In genomic region chr2L:4133960-4134359, dm6 we compare ENCODE assay signal across 1 fruit fly cellular context.
A peak's percentile ranks its signal among the peaks of the same experiment; 100 is the strongest.
TF ChIP-seq lines count a peak whose summit lies in the region.

No protein-coding gene starts in this region.

TF ChIP-seq in whole organism, embryonic, 481 proteins besides CTCF, POLR2A, EP300 and RAD21 (continued from another document and continues in another):
- no peak for TF ChIP-seq pan (optimal IDR thresholded peaks at IDR 0.05; lab: Kevin White, UChicago)
- peak in 1 of 2 experiments; percentile 45 for TF ChIP-seq pan (GFP tag; optimal IDR thresholded peaks at IDR 0.05 in 1 of 2, IDR thresholded peaks at IDR 0.05 in 1 of 2)
- TF ChIP-seq CG10431 (GFP tag; optimal IDR thresholded peaks at IDR 0.05; lab: Kevin White, UChicago), result no peak
- no peak for TF ChIP-seq gfzf (GFP tag; optimal IDR thresholded peaks at IDR 0.05; lab: Kevin White, UChicago)
- TF ChIP-seq CG12236 (GFP tag; optimal IDR thresholded peaks at IDR 0.05; lab: Kevin White, UChicago), result no peak
- TF ChIP-seq CG2678 (tag; optimal IDR thresholded peaks at IDR 0.05; lab: Kevin White, UChicago), result peak; percentile 44
- TF ChIP-seq chm (GFP tag; IDR thresholded peaks at IDR 0.05; lab: Robert Waterston, UW), result no peak
- no peak for TF ChIP-seq CG12769 (tag; optimal IDR thresholded peaks at IDR 0.05; lab: Kevin White, UChicago)
- no peak for TF ChIP-seq CG14710 (tag; optimal IDR thresholded peaks at IDR 0.05; lab: Kevin White, UChicago)
- TF ChIP-seq Med (GFP tag; lab: Kevin White, UChicago), result no peak
- no peak for TF ChIP-seq Sry-β (GFP tag; optimal IDR thresholded peaks at IDR 0.05; lab: Kevin White, UChicago)
- no peak for TF ChIP-seq CG17385 (GFP tag; optimal IDR thresholded peaks at IDR 0.05; lab: Kevin White, UChicago)
- no peak for TF ChIP-seq CG13624 (GFP tag; optimal IDR thresholded peaks at IDR 0.05; lab: Kevin White, UChicago)
- TF ChIP-seq pnt (GFP tag; optimal IDR thresholded peaks at IDR 0.05; lab: Kevin White, UChicago), result no peak
- no peak for TF ChIP-seq Xbp1 (GFP tag; optimal IDR thresholded peaks at IDR 0.05; lab: Kevin White, UChicago)
- TF ChIP-seq D (optimal IDR thresholded peaks at IDR 0.05; lab: Kevin White, UChicago), result no peak
- no peak for TF ChIP-seq D (GFP tag; optimal IDR thresholded peaks at IDR 0.05; lab: Kevin White, UChicago)
- TF ChIP-seq tin (GFP tag; optimal IDR thresholded peaks at IDR 0.05; lab: Kevin White, UChicago), result no peak
- TF ChIP-seq Mrtf (GFP tag; IDR thresholded peaks at IDR 0.05; lab: Robert Waterston, UW), result no peak
- TF ChIP-seq tio (GFP tag; optimal IDR thresholded peaks at IDR 0.05; lab: Kevin White, UChicago), result no peak
- no peak for TF ChIP-seq Hand (GFP tag; optimal IDR thresholded peaks at IDR 0.05; lab: Kevin White, UChicago)
- no peak for TF ChIP-seq Abd-B (GFP tag; optimal IDR thresholded peaks at IDR 0.05; lab: Kevin White, UChicago)
- TF ChIP-seq Xrp1 (GFP tag; IDR thresholded peaks at IDR 0.05; lab: Robert Waterston, UW), result peak; percentile 42; the same call in 1 of the 2 replicates
- TF ChIP-seq CG14965 (GFP tag; optimal IDR thresholded peaks at IDR 0.05; lab: Kevin White, UChicago; ENCODE audit: borderline replicate concordance), result no peak
- TF ChIP-seq fd64A (GFP tag; optimal IDR thresholded peaks at IDR 0.05; lab: Kevin White, UChicago), result no peak
- TF ChIP-seq bigmax (GFP tag; optimal IDR thresholded peaks at IDR 0.05; lab: Kevin White, UChicago), result no peak
- TF ChIP-seq Hr51 (GFP tag; optimal IDR thresholded peaks at IDR 0.05; lab: Kevin White, UChicago), result peak in 1 of 2 experiments; percentile 9
- no peak for TF ChIP-seq CG9932 (GFP tag; IDR thresholded peaks at IDR 0.05; lab: Robert Waterston, UW)
- no peak for TF ChIP-seq NfI (GFP tag; optimal IDR thresholded peaks at IDR 0.05; lab: Kevin White, UChicago)
- TF ChIP-seq ewg (GFP tag; optimal IDR thresholded peaks at IDR 0.05; lab: Kevin White, UChicago), result no peak
- no peak for TF ChIP-seq bsh (GFP tag; optimal IDR thresholded peaks at IDR 0.05; lab: Kevin White, UChicago)
- TF ChIP-seq gcm2 (GFP tag; optimal IDR thresholded peaks at IDR 0.05; lab: Kevin White, UChicago), result no peak
- no peak for TF ChIP-seq HmgZ (tag; optimal IDR thresholded peaks at IDR 0.05; lab: Kevin White, UChicago)
- TF ChIP-seq CG9437 (GFP tag; optimal IDR thresholded peaks at IDR 0.05; lab: Kevin White, UChicago), result no peak
- TF ChIP-seq CG10979 (tag; optimal IDR thresholded peaks at IDR 0.05; lab: Kevin White, UChicago), result peak; percentile 11
- no peak for TF ChIP-seq CG2116 (GFP tag; optimal IDR thresholded peaks at IDR 0.05; lab: Kevin White, UChicago)
- TF ChIP-seq Dref (GFP tag; IDR thresholded peaks at IDR 0.05; lab: Robert Waterston, UW), result no peak
- TF ChIP-seq D19B (GFP tag; optimal IDR thresholded peaks at IDR 0.05; lab: Kevin White, UChicago), result peak; percentile 78
- no peak for TF ChIP-seq hb (GFP tag; IDR thresholded peaks at IDR 0.05; lab: Robert Waterston, UW; ENCODE audit: partially characterized antibody)
- TF ChIP-seq Scr (GFP tag; IDR thresholded peaks at IDR 0.05; lab: Robert Waterston, UW; ENCODE audit: partially characterized antibody), result no peak
- TF ChIP-seq PHDP (tag; optimal IDR thresholded peaks at IDR 0.05; lab: Kevin White, UChicago), result no peak
- no peak for TF ChIP-seq aop (GFP tag; IDR thresholded peaks at IDR 0.05; lab: Robert Waterston, UW)
- TF ChIP-seq Mad (GFP tag; optimal IDR thresholded peaks at IDR 0.05; lab: Kevin White, UChicago), result no peak
- TF ChIP-seq Dbx (GFP tag; IDR thresholded peaks at IDR 0.05; lab: Robert Waterston, UW), result no peak
- no peak for TF ChIP-seq nerfin-1 (tag; optimal IDR thresholded peaks at IDR 0.05; lab: Kevin White, UChicago)
- TF ChIP-seq Opbp (GFP tag; IDR thresholded peaks at IDR 0.05; lab: Robert Waterston, UW; ENCODE audit: partially characterized antibody), result no peak
- TF ChIP-seq CG34224 (GFP tag; IDR thresholded peaks at IDR 0.05; lab: Robert Waterston, UW; ENCODE audit: partially characterized antibody), result no peak
- TF ChIP-seq CG18619 (GFP tag; optimal IDR thresholded peaks at IDR 0.05; lab: Kevin White, UChicago), result no peak
- no peak for TF ChIP-seq eyg (GFP tag; optimal IDR thresholded peaks at IDR 0.05; lab: Kevin White, UChicago)
- TF ChIP-seq toy (GFP tag; IDR thresholded peaks at IDR 0.05; lab: Robert Waterston, UW), result no peak
- TF ChIP-seq BtbVII (GFP tag; optimal IDR thresholded peaks at IDR 0.05; lab: Kevin White, UChicago), result no peak
- no peak for TF ChIP-seq usp (GFP tag; optimal IDR thresholded peaks at IDR 0.05; lab: Kevin White, UChicago)
- TF ChIP-seq Dfd (GFP tag; optimal IDR thresholded peaks at IDR 0.05; lab: Kevin White, UChicago), result no peak
- TF ChIP-seq maf-S (GFP tag; optimal IDR thresholded peaks at IDR 0.05; lab: Kevin White, UChicago), result no peak
- no peak for TF ChIP-seq CG3281 (GFP tag; optimal IDR thresholded peaks at IDR 0.05; lab: Kevin White, UChicago)
- TF ChIP-seq CG15073 (GFP tag; optimal IDR thresholded peaks at IDR 0.05; lab: Kevin White, UChicago), result no peak
- no peak for TF ChIP-seq CG8944 (GFP tag; optimal IDR thresholded peaks at IDR 0.05; lab: Kevin White, UChicago)
- TF ChIP-seq CG7786 (GFP tag; optimal IDR thresholded peaks at IDR 0.05; lab: Kevin White, UChicago), result no peak
- no peak for TF ChIP-seq CG3407 (GFP tag; optimal IDR thresholded peaks at IDR 0.05; lab: Kevin White, UChicago)
- no peak for TF ChIP-seq Bgb (GFP tag; IDR thresholded peaks at IDR 0.05; lab: Robert Waterston, UW; ENCODE audit: partially characterized antibody)
- TF ChIP-seq sisA (GFP tag; IDR thresholded peaks at IDR 0.05; lab: Robert Waterston, UW), result no peak
- no peak for TF ChIP-seq prd (optimal IDR thresholded peaks at IDR 0.05; lab: Kevin White, UChicago)
- peak; percentile 36; the same call in 1 of the 3 replicates for TF ChIP-seq prd (GFP tag; IDR thresholded peaks at IDR 0.05; lab: Robert Waterston, UW)
- no peak for TF ChIP-seq Poxn (GFP tag; IDR thresholded peaks at IDR 0.05; lab: Robert Waterston, UW)
- TF ChIP-seq CG11723 (GFP tag; optimal IDR thresholded peaks at IDR 0.05; lab: Kevin White, UChicago), result no peak
- TF ChIP-seq Fer2 (tag; optimal IDR thresholded peaks at IDR 0.05; lab: Kevin White, UChicago), result no peak
- no peak for TF ChIP-seq CG32767 (GFP tag; IDR thresholded peaks at IDR 0.05; lab: Robert Waterston, UW)
- TF ChIP-seq CG17912 (GFP tag; optimal IDR thresholded peaks at IDR 0.05; lab: Kevin White, UChicago), result no peak
- no peak for TF ChIP-seq crp (GFP tag; optimal IDR thresholded peaks at IDR 0.05; lab: Kevin White, UChicago)
- TF ChIP-seq HLH54F (GFP tag; optimal IDR thresholded peaks at IDR 0.05; lab: Kevin White, UChicago), result no peak
- no peak for TF ChIP-seq dm (GFP tag; optimal IDR thresholded peaks at IDR 0.05; lab: Kevin White, UChicago)
- peak; percentile 50 for TF ChIP-seq CG6689 (GFP tag; IDR thresholded peaks at IDR 0.05; lab: Robert Waterston, UW)
- no peak for TF ChIP-seq Drgx (GFP tag; IDR thresholded peaks at IDR 0.05; lab: Robert Waterston, UW)
- TF ChIP-seq insv (GFP tag; optimal IDR thresholded peaks at IDR 0.05; lab: Kevin White, UChicago), result no peak
- TF ChIP-seq CG11398 (GFP tag; optimal IDR thresholded peaks at IDR 0.05; lab: Kevin White, UChicago), result no peak
- no peak for TF ChIP-seq Nf-YC (tag; optimal IDR thresholded peaks at IDR 0.05; lab: Kevin White, UChicago)
- no peak for TF ChIP-seq bab2 (GFP tag; optimal IDR thresholded peaks at IDR 0.05; lab: Kevin White, UChicago)
- no peak for TF ChIP-seq BEAF-32 (GFP tag; optimal IDR thresholded peaks at IDR 0.05; lab: Kevin White, UChicago)
- TF ChIP-seq CG7839 (tag; optimal IDR thresholded peaks at IDR 0.05; lab: Kevin White, UChicago), result peak; percentile 17
- no peak for TF ChIP-seq seq (GFP tag; IDR thresholded peaks at IDR 0.05; lab: Robert Waterston, UW)
- no peak for TF ChIP-seq CG6254 (GFP tag; optimal IDR thresholded peaks at IDR 0.05; lab: Kevin White, UChicago)
- TF ChIP-seq CG1529 (GFP tag; optimal IDR thresholded peaks at IDR 0.05; lab: Kevin White, UChicago), result no peak
- TF ChIP-seq Ets65A (GFP tag; lab: Kevin White, UChicago), result no peak
- no peak for TF ChIP-seq run (tag; optimal IDR thresholded peaks at IDR 0.05; lab: Kevin White, UChicago)
- TF ChIP-seq CG6683 (GFP tag; optimal IDR thresholded peaks at IDR 0.05; lab: Kevin White, UChicago), result no peak
- TF ChIP-seq mld (GFP tag; IDR thresholded peaks at IDR 0.05; lab: Robert Waterston, UW; ENCODE audit: partially characterized antibody), result no peak
- TF ChIP-seq CG11504 (tag; optimal IDR thresholded peaks at IDR 0.05; lab: Kevin White, UChicago), result no peak
- no peak for TF ChIP-seq Jarid2 (GFP tag; optimal IDR thresholded peaks at IDR 0.05; lab: Kevin White, UChicago)
- no peak for TF ChIP-seq odd (GFP tag; optimal IDR thresholded peaks at IDR 0.05; lab: Kevin White, UChicago)
- peak; percentile 1 for TF ChIP-seq CG15514 (GFP tag; optimal IDR thresholded peaks at IDR 0.05; lab: Kevin White, UChicago)
- no peak for TF ChIP-seq jumu (GFP tag; optimal IDR thresholded peaks at IDR 0.05; lab: Kevin White, UChicago)
- no peak for TF ChIP-seq CG18764 (GFP tag; optimal IDR thresholded peaks at IDR 0.05; lab: Kevin White, UChicago)
- TF ChIP-seq NFAT (GFP tag; IDR thresholded peaks at IDR 0.05; lab: Robert Waterston, UW), result no peak
- no peak for TF ChIP-seq Asciz (GFP tag; optimal IDR thresholded peaks at IDR 0.05; lab: Kevin White, UChicago)
- no peak for TF ChIP-seq CG3065 (GFP tag; optimal IDR thresholded peaks at IDR 0.05; lab: Kevin White, UChicago)
- TF ChIP-seq CG10366 (GFP tag; IDR thresholded peaks at IDR 0.05; lab: Robert Waterston, UW), result no peak
- TF ChIP-seq CG31441 (GFP tag; IDR thresholded peaks at IDR 0.05; lab: Robert Waterston, UW), result 0 out of 2 replicates have a peak, but pooled peaks have one; percentile 31
- TF ChIP-seq CG2199 (GFP tag; IDR thresholded peaks at IDR 0.05; lab: Robert Waterston, UW), result no peak
- no peak for TF ChIP-seq Lim3 (GFP tag; IDR thresholded peaks at IDR 0.05; lab: Robert Waterston, UW)
- TF ChIP-seq CG2120 (GFP tag; optimal IDR thresholded peaks at IDR 0.05; lab: Kevin White, UChicago), result no peak
- no peak for TF ChIP-seq Sin3A (optimal IDR thresholded peaks at IDR 0.05; lab: Kevin White, UChicago)
- TF ChIP-seq her (GFP tag; optimal IDR thresholded peaks at IDR 0.05; lab: Kevin White, UChicago), result no peak
- no peak for TF ChIP-seq CG17186 (GFP tag; optimal IDR thresholded peaks at IDR 0.05; lab: Kevin White, UChicago)
- no peak for TF ChIP-seq mam (GFP tag; optimal IDR thresholded peaks at IDR 0.05; lab: Kevin White, UChicago)
- no peak for TF ChIP-seq wdn (GFP tag; IDR thresholded peaks at IDR 0.05; lab: Robert Waterston, UW)
- no peak for TF ChIP-seq CG4404 (GFP tag; IDR thresholded peaks at IDR 0.05; lab: Robert Waterston, UW)
- no peak for TF ChIP-seq CG12744 (GFP tag; optimal IDR thresholded peaks at IDR 0.05; lab: Kevin White, UChicago)
- no peak for TF ChIP-seq Oaz (GFP tag; IDR thresholded peaks at IDR 0.05; lab: Robert Waterston, UW)
- TF ChIP-seq Sox100B (GFP tag; optimal IDR thresholded peaks at IDR 0.05; lab: Kevin White, UChicago), result no peak
- TF ChIP-seq CG12299 (tag; optimal IDR thresholded peaks at IDR 0.05; lab: Kevin White, UChicago), result no peak
- no peak for TF ChIP-seq CG13287 (GFP tag; IDR thresholded peaks at IDR 0.05; lab: Robert Waterston, UW; ENCODE audit: partially characterized antibody)
- TF ChIP-seq ERR (GFP tag; optimal IDR thresholded peaks at IDR 0.05; lab: Kevin White, UChicago), result no peak
- peak; percentile 3 for TF ChIP-seq HHEX (GFP tag; optimal IDR thresholded peaks at IDR 0.05; lab: Kevin White, UChicago)
- no peak for TF ChIP-seq sd (tag; optimal IDR thresholded peaks at IDR 0.05; lab: Kevin White, UChicago)
- no peak for TF ChIP-seq az2 (GFP tag; optimal IDR thresholded peaks at IDR 0.05; lab: Kevin White, UChicago)
- TF ChIP-seq cwo (GFP tag; optimal IDR thresholded peaks at IDR 0.05; lab: Kevin White, UChicago), result no peak
- no peak for TF ChIP-seq CG15479 (GFP tag; optimal IDR thresholded peaks at IDR 0.05; lab: Kevin White, UChicago)
- TF ChIP-seq vnd (GFP tag; IDR thresholded peaks at IDR 0.05; lab: Robert Waterston, UW; ENCODE audit: partially characterized antibody), result no peak
- TF ChIP-seq Hey (tag; optimal IDR thresholded peaks at IDR 0.05; lab: Kevin White, UChicago), result no peak
- TF ChIP-seq sna (GFP tag; IDR thresholded peaks at IDR 0.05; lab: Robert Waterston, UW; ENCODE audit: partially characterized antibody), result no peak
- no peak for TF ChIP-seq Trl (optimal IDR thresholded peaks at IDR 0.05; lab: Kevin White, UChicago)
- TF ChIP-seq Trl (GFP tag; optimal IDR thresholded peaks at IDR 0.05; lab: Kevin White, UChicago), result no peak
- no peak for TF ChIP-seq CG11093 (GFP tag; IDR thresholded peaks at IDR 0.05; lab: Robert Waterston, UW)
- no peak for TF ChIP-seq stc (GFP tag; IDR thresholded peaks at IDR 0.05; lab: Robert Waterston, UW)
- peak; percentile 47 for TF ChIP-seq CG18599 (GFP tag; optimal IDR thresholded peaks at IDR 0.05; lab: Kevin White, UChicago)
- TF ChIP-seq CG17361 (GFP tag; IDR thresholded peaks at IDR 0.05; lab: Robert Waterston, UW), result peak; percentile 48; the same call in 2 of the 3 replicates
- no peak for TF ChIP-seq CG12942 (GFP tag; optimal IDR thresholded peaks at IDR 0.05; lab: Kevin White, UChicago)
- TF ChIP-seq CG31388 (GFP tag; optimal IDR thresholded peaks at IDR 0.05; lab: Kevin White, UChicago), result no peak
- TF ChIP-seq CG2712 (tag; optimal IDR thresholded peaks at IDR 0.05; lab: Kevin White, UChicago), result peak; percentile 62
- TF ChIP-seq trem (tag; optimal IDR thresholded peaks at IDR 0.05; lab: Kevin White, UChicago), result no peak
- no peak for TF ChIP-seq dmrt11E (tag; optimal IDR thresholded peaks at IDR 0.05; lab: Kevin White, UChicago)
- TF ChIP-seq CG18011 (GFP tag; optimal IDR thresholded peaks at IDR 0.05; lab: Kevin White, UChicago), result no peak
- no peak for TF ChIP-seq otp (GFP tag; IDR thresholded peaks at IDR 0.05; lab: Robert Waterston, UW)
- no peak for TF ChIP-seq gce (GFP tag; IDR thresholded peaks at IDR 0.05; lab: Robert Waterston, UW)
- no peak for TF ChIP-seq NC2α (GFP tag; optimal IDR thresholded peaks at IDR 0.05; lab: Kevin White, UChicago)
- TF ChIP-seq Hmr (GFP tag; optimal IDR thresholded peaks at IDR 0.05; lab: Kevin White, UChicago), result peak; percentile 3
- peak; percentile 4 for TF ChIP-seq CG12391 (tag; optimal IDR thresholded peaks at IDR 0.05; lab: Kevin White, UChicago)
- no peak for TF ChIP-seq CG1024 (GFP tag; IDR thresholded peaks at IDR 0.05; lab: Robert Waterston, UW)
- no peak for TF ChIP-seq ro (GFP tag; IDR thresholded peaks at IDR 0.05; lab: Robert Waterston, UW)
- TF ChIP-seq Taf1 (GFP tag; IDR thresholded peaks at IDR 0.05; lab: Robert Waterston, UW), result no peak
